Worm (Caenorhabditis elegans) whole organism, L4 larva: ENCODE data around the gene gpx-4.
A peak's percentile ranks its signal among the peaks of the same experiment; 100 is the strongest.

ENCODE experiments used
- F44E2.7 ChIP-seq: fragments of 200-800 bp; sonication (Bioruptor generic); IDR thresholded peaks from 2 replicates; pipeline ENCODE4 v2.1.2; 2022; ENCODE audit warnings: missing genetic modification characterization, missing compliant biosample characterization
- T20F7.1 ChIP-seq: fragments of 200-800 bp; sonication (Bioruptor generic); optimal IDR thresholded peaks from 2 replicates; lab custom pipeline; 2018; ENCODE audit warnings: mild to moderate bottlenecking, missing genetic modification characterization, missing compliant biosample characterization
- Y75B8A.6 ChIP-seq: fragments of 200-800 bp; sonication (Bioruptor generic); IDR thresholded peaks from 2 replicates; pipeline ENCODE4 v1.3.6; 2022; ENCODE audit warnings: missing genetic modification reagents, missing genetic modification characterization, missing compliant biosample characterization
- ZK546.5 ChIP-seq, 2 experiments: sonication (generic microtip); optimal IDR thresholded peaks; 2 replicates each; lab custom pipeline; 2017; ENCODE audit warnings: missing biosample characterization in 2 of 2, missing genetic modification characterization in 2 of 2
- aha-1 ChIP-seq: fragments of 150-350 bp; peaks from one replicate; lab custom pipeline; 2014; ENCODE audit warnings: missing biosample characterization, missing genetic modification characterization
- aly-2 ChIP-seq: sonication (generic microtip); optimal IDR thresholded peaks from 2 replicates; lab custom pipeline; 2018; ENCODE audit warnings: missing biosample characterization, missing genetic modification characterization
- arid-1 ChIP-seq: fragments of 200-800 bp; sonication (Bioruptor generic); conservative IDR thresholded peaks from 2 replicates; pipeline ENCODE4 v1.3.6; 2022; ENCODE audit warnings: missing genetic modification reagents, missing genetic modification characterization, missing compliant biosample characterization
- attf-4 ChIP-seq: sonication (generic microtip); optimal IDR thresholded peaks from 3 replicates; lab custom pipeline; 2017; ENCODE audit warnings: missing biosample characterization, missing genetic modification characterization
- ceh-28 ChIP-seq: fragments of 150-350 bp; optimal IDR thresholded peaks from 2 replicates; lab custom pipeline; 2014; ENCODE audit warnings: missing biosample characterization, missing genetic modification reagents, missing genetic modification characterization
- ceh-32 ChIP-seq: sonication (generic microtip); optimal IDR thresholded peaks from 2 replicates; lab custom pipeline; 2016; ENCODE audit warnings: mild to moderate bottlenecking, missing genetic modification characterization, missing compliant biosample characterization; ENCODE audit not compliant: poor library complexity
- cey-2 ChIP-seq: sonication (generic microtip); optimal IDR thresholded peaks from 3 replicates; lab custom pipeline; 2017; ENCODE audit warnings: missing genetic modification characterization, mild to moderate bottlenecking, missing compliant biosample characterization, antibody characterized with exemption, borderline replicate concordance; ENCODE audit not compliant: insufficient read depth
- daf-16 ChIP-seq, 3 experiments: sonication (generic microtip); optimal IDR thresholded peaks; 2 replicates each; lab custom pipeline; 2016 to 2017; ENCODE audit warnings: missing genetic modification characterization in 3 of 3, missing genetic modification reagents in 3 of 3, mild to moderate bottlenecking in 2 of 3, missing compliant biosample characterization in 2 of 3, missing biosample characterization in 1 of 3, moderate library complexity in 1 of 3
- daf-19 ChIP-seq: fragments of 200-800 bp; sonication (Bioruptor generic); conservative IDR thresholded peaks from 2 replicates; pipeline ENCODE4 v1.3.6; 2022; ENCODE audit warnings: missing genetic modification characterization, missing compliant biosample characterization
- fos-1 ChIP-seq: fragments of 150-350 bp; optimal IDR thresholded peaks from 2 replicates; lab custom pipeline; 2014; ENCODE audit warnings: missing biosample characterization, missing genetic modification characterization
- jun-1 ChIP-seq: fragments of 150-350 bp; optimal IDR thresholded peaks from 2 replicates; lab custom pipeline; 2014; ENCODE audit warnings: missing biosample characterization, missing genetic modification reagents, missing genetic modification characterization
- lin-1 ChIP-seq: fragments of 200-800 bp; sonication (Bioruptor generic); IDR thresholded peaks from 2 replicates; pipeline ENCODE4 v1.3.6; 2022; ENCODE audit warnings: missing genetic modification reagents, missing genetic modification characterization, missing compliant biosample characterization
- lin-39 ChIP-seq: fragments of 150-350 bp; optimal IDR thresholded peaks from 2 replicates; lab custom pipeline; 2014; ENCODE audit warnings: missing biosample characterization, missing genetic modification reagents, missing genetic modification characterization
- lir-3 ChIP-seq: sonication (generic microtip); optimal IDR thresholded peaks from 2 replicates; lab custom pipeline; 2016; ENCODE audit warnings: mild to moderate bottlenecking, missing genetic modification characterization, missing compliant biosample characterization
- madf-5 ChIP-seq, 2 experiments: fragments of 200-800 bp; sonication (Bioruptor generic); IDR thresholded peaks; 2 replicates each; pipeline ENCODE4 v1.3.6; 2022; ENCODE audit warnings: missing compliant biosample characterization in 2 of 2, missing genetic modification characterization in 2 of 2
- mep-1 ChIP-seq: fragments of 150-350 bp; sonication (generic microtip); optimal IDR thresholded peaks from 3 replicates; lab custom pipeline; 2014; ENCODE audit warnings: missing biosample characterization, missing genetic modification characterization
- nhr-111 ChIP-seq: fragments of 200-800 bp; sonication (Bioruptor generic); optimal IDR thresholded peaks from 2 replicates; lab custom pipeline; 2018; ENCODE audit warnings: mild to moderate bottlenecking, missing genetic modification characterization, missing compliant biosample characterization
- nhr-25 ChIP-seq: sonication (generic microtip); optimal IDR thresholded peaks from 2 replicates; lab custom pipeline; 2017; ENCODE audit warnings: missing genetic modification characterization, mild to moderate bottlenecking, missing compliant biosample characterization, antibody characterized with exemption, moderate library complexity, borderline replicate concordance; ENCODE audit not compliant: insufficient read depth
- nhr-28 ChIP-seq: fragments of 150-350 bp; optimal IDR thresholded peaks from 2 replicates; lab custom pipeline; 2014; ENCODE audit warnings: missing biosample characterization, missing genetic modification characterization
- nhr-48 ChIP-seq: sonication (generic microtip); optimal IDR thresholded peaks from 2 replicates; lab custom pipeline; 2016; ENCODE audit warnings: mild to moderate bottlenecking, missing genetic modification characterization, missing compliant biosample characterization
- nhr-6 ChIP-seq: fragments of 150-350 bp; optimal IDR thresholded peaks from 2 replicates; lab custom pipeline; 2014; ENCODE audit warnings: missing biosample characterization, missing genetic modification characterization
- nhr-77 ChIP-seq: fragments of 150-350 bp; optimal IDR thresholded peaks from 2 replicates; lab custom pipeline; 2014; ENCODE audit warnings: missing biosample characterization, missing genetic modification characterization
- pha-4 ChIP-seq, 2 experiments: fragments of 150-350 bp in 1 of 2; fragments of 200-800 bp in 1 of 2; sonication (Bioruptor generic) in 1 of 2; IDR thresholded peaks in 1 of 2; optimal IDR thresholded peaks in 1 of 2; 2 replicates each; pipeline versions ENCODE4 v1.3.6 to Lab custom; 2014 to 2022; ENCODE audit warnings: missing genetic modification characterization in 2 of 2, missing genetic modification reagents in 2 of 2, missing biosample characterization in 1 of 2, missing compliant biosample characterization in 1 of 2
- rbr-2 ChIP-seq: sonication (generic microtip); optimal IDR thresholded peaks from 2 replicates; lab custom pipeline; 2016; ENCODE audit warnings: missing genotype, missing genetic modification characterization, missing compliant biosample characterization
- skn-1 ChIP-seq: fragments of 150-350 bp; optimal IDR thresholded peaks from 2 replicates; lab custom pipeline; 2014; ENCODE audit warnings: missing biosample characterization, missing genetic modification characterization
- snpc-4 ChIP-seq: fragments of 150-350 bp; optimal IDR thresholded peaks from 2 replicates; lab custom pipeline; 2014; ENCODE audit warnings: missing biosample characterization, missing genetic modification characterization
- unc-130 ChIP-seq: sonication (generic microtip); optimal IDR thresholded peaks from 2 replicates; lab custom pipeline; 2016; ENCODE audit warnings: missing genetic modification reagents, missing genetic modification characterization, missing compliant biosample characterization
- unc-62 ChIP-seq, 3 experiments: fragments of 150-350 bp in 1 of 3; sonication (generic microtip); optimal IDR thresholded peaks in 2 of 3; peaks in 1 of 3; 1 replicate in 1 of 3; 2 replicates in 2 of 3; lab custom pipeline; 2014 to 2017; ENCODE audit warnings: missing biosample characterization in 3 of 3, missing genetic modification characterization in 3 of 3, missing genetic modification reagents in 3 of 3, missing genotype in 1 of 3
- vab-7 ChIP-seq: fragments of 200-800 bp; sonication (Bioruptor generic); IDR thresholded peaks from 2 replicates; pipeline ENCODE4 v1.3.6; 2022; ENCODE audit warnings: missing genetic modification reagents, missing genetic modification characterization, missing compliant biosample characterization
- zfp-2 ChIP-seq: sonication (generic microtip); optimal IDR thresholded peaks from 2 replicates; lab custom pipeline; 2016; ENCODE audit warnings: mild to moderate bottlenecking, missing genetic modification characterization, missing compliant biosample characterization
- zip-2 ChIP-seq: fragments of 150-350 bp; optimal IDR thresholded peaks from 2 replicates; lab custom pipeline; 2014; ENCODE audit warnings: missing biosample characterization, missing genetic modification characterization

Gene gpx-4

DNA sequence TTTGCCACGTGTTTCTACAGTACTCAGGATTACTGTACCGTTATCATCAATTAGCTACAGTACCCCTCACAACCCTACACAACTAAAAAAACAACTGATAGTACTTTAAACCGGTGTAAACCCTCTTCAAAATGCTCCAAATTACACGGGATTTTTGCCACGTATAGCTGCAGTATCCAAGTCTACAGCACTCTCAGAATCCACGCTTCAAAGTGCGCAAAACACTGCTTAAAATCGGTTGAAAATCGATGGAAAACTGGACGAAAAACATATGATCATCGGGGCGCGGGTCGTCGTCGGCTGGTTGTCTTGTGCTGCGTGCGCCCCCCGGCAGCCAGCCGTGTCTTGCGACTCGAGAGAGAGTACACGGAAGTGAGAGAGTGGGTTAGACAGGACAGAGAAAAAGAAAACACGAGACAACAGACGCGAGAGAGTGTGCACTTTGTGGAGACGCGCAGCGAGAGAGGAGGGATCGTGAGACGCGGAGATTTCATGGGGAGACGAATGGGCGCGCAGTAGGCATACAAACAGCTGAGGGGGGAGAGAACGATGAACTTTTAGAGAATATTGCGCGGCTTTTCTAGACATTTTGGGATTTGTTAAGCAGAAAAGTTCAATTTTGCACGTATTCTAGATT is 33.6 kb upstream of the gpx-4 start (continued):
- TF ChIP-seq nhr-28 (tag; lab: Kevin White, UChicago) (peak; percentile 67), nhr-25 (no peak), cey-2 (tag; lab: Kevin White, UChicago) (no peak), arid-1 (GFP tag; lab: Robert Waterston, UW) (peak; percentile 48), zip-2 (tag; lab: Kevin White, UChicago) (no peak), mep-1 (tag; lab: Kevin White, UChicago) (peak; percentile 91), rbr-2 (tag; lab: Kevin White, UChicago) (peak; percentile 77), lir-3 (tag; lab: Kevin White, UChicago) (no peak), ceh-32 (tag; lab: Kevin White, UChicago) (no peak), fos-1 (no peak), T20F7.1 (GFP tag; lab: Kevin White, UChicago) (peak; percentile 35), lin-39 (tag; lab: Kevin White, UChicago) (no peak), snpc-4 (tag; lab: Kevin White, UChicago) (no peak), nhr-77 (tag; lab: Kevin White, UChicago) (no peak), unc-130 (GFP tag; lab: Kevin White, UChicago) (peak; percentile 50), zfp-2 (tag; lab: Kevin White, UChicago) (peak; percentile 23), nhr-111 (GFP tag; lab: Kevin White, UChicago) (no peak), nhr-6 (tag; lab: Kevin White, UChicago) (peak; percentile 83), daf-16 (GFP tag; optimal IDR thresholded peaks at IDR 0.05; lab: Kevin White, UChicago) (peak; percentile 17 to 43), daf-16 (tag; optimal IDR thresholded peaks at IDR 0.05; lab: Kevin White, UChicago) (peak; percentile 86), pha-4 (GFP tag; IDR thresholded peaks at IDR 0.05; lab: Robert Waterston, UW) (peak; percentile 46), pha-4 (tag; optimal IDR thresholded peaks at IDR 0.05; lab: Kevin White, UChicago) (no peak), F44E2.7 (GFP tag; lab: Robert Waterston, UW) (no peak), ZK546.5 (tag; optimal IDR thresholded peaks at IDR 0.05; lab: Kevin White, UChicago) (no peak), daf-19 (no peak), lin-1 (peak; percentile 59; the same call in 1 of the 2 replicates), ceh-28 (tag; lab: Kevin White, UChicago) (peak; percentile 26), aly-2 (tag; lab: Kevin White, UChicago) (no peak)

DNA sequence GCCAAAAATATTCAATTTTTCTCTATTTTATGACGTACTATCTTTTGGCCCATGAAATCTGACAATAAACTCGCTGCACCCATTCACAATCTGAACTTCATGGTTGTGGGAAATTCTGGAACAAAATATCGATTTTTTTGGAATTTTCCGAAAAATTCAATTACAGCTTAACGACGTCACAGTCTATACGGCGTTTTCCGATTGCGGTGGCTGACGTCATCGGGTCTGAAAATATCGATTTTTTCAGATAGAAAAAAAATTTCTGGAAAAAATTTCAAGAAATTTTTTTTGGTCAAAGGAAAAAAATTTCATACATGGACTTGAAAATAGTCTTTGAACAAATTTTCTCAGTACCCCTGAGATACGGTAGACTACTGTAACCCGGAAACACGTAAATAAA is 32.2 kb upstream of the gpx-4 start, which contains the start of gene ubc-8:
ubc-8 (minus strand) TSS at position 227 of the 400 bp plus-strand sequence.
- no peak for TF ChIP-seq nhr-77 (tag; lab: Kevin White, UChicago)
- no peak for TF ChIP-seq lin-1
- TF ChIP-seq arid-1 (GFP tag; lab: Robert Waterston, UW), result no peak
- TF ChIP-seq Y75B8A.6 (GFP tag; lab: Robert Waterston, UW), result 0 out of 2 replicates have a peak, but pooled peaks have one; percentile 49
- peak in 1 of 2 experiments; percentile 50 for TF ChIP-seq unc-62 (GFP tag; optimal IDR thresholded peaks at IDR 0.05 in 1 of 2; lab: Kevin White, UChicago)
- no peak for TF ChIP-seq unc-62 (tag; optimal IDR thresholded peaks at IDR 0.05; lab: Kevin White, UChicago)
- TF ChIP-seq ceh-28 (tag; lab: Kevin White, UChicago), result peak; percentile 50
- TF ChIP-seq aha-1, result peak; percentile 96
- TF ChIP-seq nhr-25, result no peak
- TF ChIP-seq skn-1 (tag; lab: Kevin White, UChicago), result no peak

DNA sequence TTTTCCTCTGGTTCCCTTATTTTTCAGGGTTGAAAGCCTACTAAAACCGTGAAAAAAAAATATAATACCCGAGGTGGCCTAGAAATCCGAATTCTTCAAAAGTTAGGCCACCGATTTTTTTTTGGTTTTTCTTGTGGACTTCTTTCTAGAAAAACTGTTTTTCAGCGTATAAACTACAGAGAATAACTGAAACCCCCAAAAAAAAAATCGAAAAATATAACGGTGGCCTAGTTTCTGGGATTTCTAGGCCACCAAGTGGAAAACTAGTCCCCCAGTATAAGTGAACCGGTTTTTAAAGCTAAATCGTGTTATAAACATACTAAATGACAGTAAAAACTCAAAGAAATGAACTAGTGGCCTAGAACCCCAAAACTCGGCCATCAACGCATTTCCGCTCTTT is 30.9 kb upstream of the gpx-4 start:
- no peak for TF ChIP-seq T20F7.1 (GFP tag; lab: Kevin White, UChicago)
- peak; percentile 86 for TF ChIP-seq aha-1
- no peak for TF ChIP-seq vab-7 (GFP tag; lab: Robert Waterston, UW)
- no peak for TF ChIP-seq ZK546.5 (tag; optimal IDR thresholded peaks at IDR 0.05; lab: Kevin White, UChicago)
- no peak for TF ChIP-seq attf-4 (tag; lab: Kevin White, UChicago)
- no peak for TF ChIP-seq jun-1 (tag; lab: Kevin White, UChicago)
- no peak for TF ChIP-seq madf-5 (GFP tag; IDR thresholded peaks at IDR 0.05; lab: Robert Waterston, UW)
- no peak for TF ChIP-seq nhr-48
- peak in 1 of 2 experiments; percentile 81 for TF ChIP-seq unc-62 (GFP tag; optimal IDR thresholded peaks at IDR 0.05 in 1 of 2; lab: Kevin White, UChicago)
- no peak for TF ChIP-seq unc-62 (tag; optimal IDR thresholded peaks at IDR 0.05; lab: Kevin White, UChicago)
